Fruit fly (Drosophila melanogaster) whole organism, wandering third instar larva: ENCODE data around the gene mRpS26.

Experiments used
- Abd-B ChIP-seq: fragments of >200 bp; optimal IDR thresholded peaks from 2 replicates; lab custom pipeline; 2017; ENCODE audit warnings: missing biosample characterization, missing genetic modification characterization
- Dfd ChIP-seq: fragments of >200 bp; optimal IDR thresholded peaks from 2 replicates; lab custom pipeline; 2017; ENCODE audit warnings: missing biosample characterization, missing genetic modification characterization
- Jra ChIP-seq: sonication (Bioruptor generic); optimal IDR thresholded peaks from 2 replicates; lab custom pipeline; 2016; ENCODE audit warnings: missing biosample characterization, missing genetic modification characterization
- OdsH ChIP-seq: fragments of 200-800 bp; sonication (Bioruptor generic); optimal IDR thresholded peaks from 2 replicates; lab custom pipeline; 2016; ENCODE audit warnings: missing biosample characterization, mild to moderate bottlenecking, missing genetic modification characterization
- br ChIP-seq: fragments of 200-800 bp; sonication (Bioruptor generic); optimal IDR thresholded peaks from 2 replicates; lab custom pipeline; 2016; ENCODE audit warnings: missing biosample characterization, missing genetic modification characterization
- fru ChIP-seq: fragments of 200-800 bp; sonication (Bioruptor generic); optimal IDR thresholded peaks from 3 replicates; lab custom pipeline; 2016; ENCODE audit warnings: missing biosample characterization, mild to moderate bottlenecking, missing genetic modification characterization
- pan ChIP-seq: fragments of >200 bp; optimal IDR thresholded peaks from 2 replicates; lab custom pipeline; 2017
- rgr ChIP-seq: fragments of 200-800 bp; sonication (Bioruptor generic); optimal IDR thresholded peaks from 3 replicates; lab custom pipeline; 2016; ENCODE audit warnings: missing biosample characterization, mild to moderate bottlenecking, missing genetic modification characterization
- sage ChIP-seq: fragments of 200-800 bp; sonication (Bioruptor generic); optimal IDR thresholded peaks from 2 replicates; lab custom pipeline; 2016; ENCODE audit warnings: missing biosample characterization, mild to moderate bottlenecking, missing genetic modification characterization
- usp ChIP-seq: fragments of >200 bp; optimal IDR thresholded peaks from 2 replicates; lab custom pipeline; 2017; ENCODE audit warnings: missing biosample characterization, missing genetic modification characterization

DNA sequence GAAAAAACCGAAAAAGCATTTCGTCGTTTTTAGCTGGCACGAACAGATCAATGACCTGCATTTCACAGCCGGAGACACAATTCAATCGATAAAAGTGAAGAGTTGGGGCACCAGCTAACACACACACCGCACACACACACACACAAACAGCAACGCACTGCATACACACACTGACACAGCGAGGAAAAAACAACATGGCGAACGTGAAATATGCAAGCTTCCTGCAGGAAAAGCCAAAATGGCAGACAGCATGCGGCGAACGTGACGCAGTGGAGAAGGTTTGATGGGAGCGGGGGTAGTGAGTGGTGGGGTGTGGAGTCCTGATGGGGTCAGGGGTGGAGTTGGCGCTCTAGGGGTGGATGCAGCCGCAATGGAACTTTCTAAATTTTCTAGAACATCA, 22.4 kb upstream of the mRpS26 start:
- no peak for TF ChIP-seq Dfd (GFP tag; lab: Kevin White, UChicago)
- no peak for TF ChIP-seq pan
- TF ChIP-seq rgr (GFP tag; lab: Kevin White, UChicago) = no peak
- no peak for TF ChIP-seq fru (GFP tag; lab: Kevin White, UChicago)
- TF ChIP-seq Abd-B = no peak
- no peak for TF ChIP-seq OdsH (GFP tag; lab: Kevin White, UChicago)
- no peak for TF ChIP-seq usp (GFP tag; lab: Kevin White, UChicago)
- TF ChIP-seq sage (GFP tag; lab: Kevin White, UChicago) = no peak
- TF ChIP-seq Jra (GFP tag; lab: Kevin White, UChicago) = no peak
- no peak for TF ChIP-seq br (GFP tag; lab: Kevin White, UChicago)
